Worm (Caenorhabditis elegans) whole organism, L4/young adult: ENCODE results near the gene Y38C1AA.12.

Source experiments
- W03F9.2 ChIP-seq: fragments of 150-350 bp; optimal IDR thresholded peaks from 2 replicates; lab custom pipeline; 2014; ENCODE audit warnings: missing biosample characterization, missing genetic modification characterization
- dao-5 ChIP-seq: sonication (generic microtip); optimal IDR thresholded peaks from 2 replicates; lab custom pipeline; 2016; ENCODE audit warnings: missing genotype, missing genetic modification characterization, moderate library complexity, missing compliant biosample characterization
- him-1 ChIP-seq: sonication (generic microtip); optimal IDR thresholded peaks from 2 replicates; lab custom pipeline; 2016; ENCODE audit warnings: missing genotype, missing genetic modification reagents, missing genetic modification characterization, missing compliant biosample characterization

ce11 chrIV:147819-148218, 44.2 kb upstream of the Y38C1AA.12 start, which contains the start of gene col-99:
- no peak for TF ChIP-seq W03F9.2 (tag; lab: Kevin White, UChicago)
- no peak for TF ChIP-seq dao-5 (tag; lab: Kevin White, UChicago)
- no peak for TF ChIP-seq him-1 (tag; lab: Kevin White, UChicago)
